Fruit fly (Drosophila melanogaster): ENCODE results near the gene CG13698.

CG13698 gene

DNA sequence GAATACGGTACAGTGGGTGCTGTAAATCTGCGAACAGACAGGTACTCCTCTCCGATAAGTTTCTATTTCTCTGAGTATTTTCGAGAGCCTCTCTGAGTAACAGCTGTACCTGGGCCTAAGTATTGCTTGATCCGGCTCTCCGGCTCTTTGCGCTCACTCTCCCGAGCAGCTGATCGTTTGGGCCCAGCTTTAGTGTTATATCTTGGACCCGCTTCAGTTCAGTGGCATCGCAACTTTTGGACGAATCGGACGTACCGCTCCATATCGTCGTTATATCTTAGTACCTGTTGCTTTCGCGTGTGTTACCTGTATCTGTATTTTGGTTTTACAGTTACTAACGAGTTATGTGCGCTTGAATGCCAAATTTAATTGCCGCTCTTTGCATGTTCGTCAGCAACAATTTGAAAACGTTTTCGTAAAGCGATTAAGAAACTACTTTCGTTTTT, 33.3 kb upstream of the CG13698 start, which contains the start of gene geko:
Gene geko, plus strand, starts transcription at position 219 of the 446 bp plus-strand sequence.
- TF ChIP-seq CG32264 (GFP tag; optimal IDR thresholded peaks at IDR 0.05) (no peak), Dif (GFP tag; optimal IDR thresholded peaks at IDR 0.05; ENCODE audit: partially characterized antibody) (peak; percentile 83), CrebA (GFP tag; optimal IDR thresholded peaks at IDR 0.05; ENCODE audit: borderline replicate concordance) (peak; percentile 38), fru (GFP tag; optimal IDR thresholded peaks at IDR 0.05) (peak; percentile 10), Hnf4 (GFP tag; optimal IDR thresholded peaks at IDR 0.05) (peak; percentile 10), tai (GFP tag; optimal IDR thresholded peaks at IDR 0.05) (peak; percentile 54), dl (GFP tag; optimal IDR thresholded peaks at IDR 0.05; ENCODE audit: insufficient read depth in 1 of 2, partially characterized antibody in 2 of 2) (peak; percentile 14 to 63), Mio (GFP tag; optimal IDR thresholded peaks at IDR 0.05) (no peak)

DNA sequence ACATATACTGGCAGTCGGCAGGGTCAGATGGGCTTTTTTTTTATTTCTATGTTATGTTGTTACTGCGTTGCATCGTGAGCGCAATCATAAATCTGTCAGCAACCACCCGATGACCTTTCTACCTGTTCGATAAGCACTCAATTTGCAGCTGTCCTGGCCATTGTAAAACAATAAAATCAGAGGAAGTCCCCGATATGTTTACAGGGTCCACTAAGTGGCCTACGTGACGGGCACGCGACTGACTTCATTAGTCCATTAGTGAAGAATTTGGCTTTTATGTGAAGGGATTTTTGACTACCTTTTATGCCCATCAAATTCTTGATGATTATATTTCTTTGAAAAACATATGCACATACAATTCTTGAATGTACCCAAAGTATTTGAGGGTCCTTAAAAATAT, 32.3 kb upstream of the CG13698 start:
- TF ChIP-seq HLH106 (tag; optimal IDR thresholded peaks at IDR 0.05) = no peak
- TF ChIP-seq usp (GFP tag; optimal IDR thresholded peaks at IDR 0.05) = no peak
- no peak for TF ChIP-seq ey (GFP tag; optimal IDR thresholded peaks at IDR 0.05)
- no peak for TF ChIP-seq foxo (GFP tag; optimal IDR thresholded peaks at IDR 0.05)
- no peak for TF ChIP-seq Rel (GFP tag; optimal IDR thresholded peaks at IDR 0.05)
- TF ChIP-seq Rel (tag; optimal IDR thresholded peaks at IDR 0.05) = no peak
- no peak for TF ChIP-seq Sp1 (GFP tag; optimal IDR thresholded peaks at IDR 0.05)
- no peak for TF ChIP-seq CG9705 (GFP tag; optimal IDR thresholded peaks at IDR 0.05)
- TF ChIP-seq OdsH (GFP tag; optimal IDR thresholded peaks at IDR 0.05) = no peak
- TF ChIP-seq lola (GFP tag; optimal IDR thresholded peaks at IDR 0.05) = no peak
- TF ChIP-seq CrebA (GFP tag; optimal IDR thresholded peaks at IDR 0.05; ENCODE audit: borderline replicate concordance) = no peak
- no peak for TF ChIP-seq Hnf4 (GFP tag; optimal IDR thresholded peaks at IDR 0.05)
- no peak for TF ChIP-seq jim (GFP tag; optimal IDR thresholded peaks at IDR 0.05)
- TF ChIP-seq Jra (GFP tag; optimal IDR thresholded peaks at IDR 0.05) = no peak
- no peak for TF ChIP-seq Myc (optimal IDR thresholded peaks at IDR 0.05)
- no peak for TF ChIP-seq Hr78 (GFP tag; optimal IDR thresholded peaks at IDR 0.05)
- no peak for TF ChIP-seq woc (GFP tag; optimal IDR thresholded peaks at IDR 0.05)
- TF ChIP-seq Dfd (GFP tag; optimal IDR thresholded peaks at IDR 0.05) = no peak
- no peak for TF ChIP-seq Dif (GFP tag; optimal IDR thresholded peaks at IDR 0.05; ENCODE audit: partially characterized antibody)
- TF ChIP-seq sv (GFP tag; optimal IDR thresholded peaks at IDR 0.05) = no peak

DNA sequence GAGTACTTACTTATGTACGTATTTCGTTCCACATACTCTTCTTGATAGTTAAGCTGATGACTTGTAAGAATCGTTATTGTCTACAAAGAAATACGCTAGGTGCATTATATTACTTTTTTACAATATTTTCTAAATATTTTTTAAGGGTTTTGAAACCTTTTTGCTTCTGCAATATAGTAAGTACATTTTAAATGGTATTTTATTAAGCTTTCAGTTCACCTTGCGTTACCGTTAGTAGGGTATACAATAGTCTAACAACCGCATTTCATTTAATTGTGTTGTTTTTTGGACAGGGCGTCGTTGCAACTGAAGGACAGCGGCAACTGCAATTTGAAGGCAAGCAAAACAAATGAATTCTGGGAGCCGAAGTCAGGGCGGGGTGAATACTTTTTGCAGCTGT, 31.2 kb upstream of the CG13698 start:
- TF ChIP-seq CG32264 (GFP tag; optimal IDR thresholded peaks at IDR 0.05) = no peak
- TF ChIP-seq pan (optimal IDR thresholded peaks at IDR 0.05) = no peak
- no peak for TF ChIP-seq dsf (GFP tag; optimal IDR thresholded peaks at IDR 0.05; ENCODE audit: borderline replicate concordance)
- TF ChIP-seq Rel (GFP tag; optimal IDR thresholded peaks at IDR 0.05) = no peak
- no peak for TF ChIP-seq Rel (tag; optimal IDR thresholded peaks at IDR 0.05)
- TF ChIP-seq Sp1 (GFP tag; optimal IDR thresholded peaks at IDR 0.05) = peak; percentile 33
- no peak for TF ChIP-seq GATAd (GFP tag; optimal IDR thresholded peaks at IDR 0.05)
- no peak for TF ChIP-seq Myc (optimal IDR thresholded peaks at IDR 0.05)
- TF ChIP-seq fru (GFP tag; optimal IDR thresholded peaks at IDR 0.05) = peak; percentile 8
- TF ChIP-seq tai (GFP tag; optimal IDR thresholded peaks at IDR 0.05) = no peak
- TF ChIP-seq psq (GFP tag; optimal IDR thresholded peaks at IDR 0.05) = peak; percentile 41
- no peak for TF ChIP-seq Hr78 (GFP tag; optimal IDR thresholded peaks at IDR 0.05)
- TF ChIP-seq HLH106 (tag; optimal IDR thresholded peaks at IDR 0.05) = peak; percentile 39
- no peak for TF ChIP-seq Vsx2 (GFP tag; optimal IDR thresholded peaks at IDR 0.05; ENCODE audit: partially characterized antibody)
- TF ChIP-seq woc (GFP tag; optimal IDR thresholded peaks at IDR 0.05) = peak; percentile 63
- peak; percentile 23 for TF ChIP-seq rgr (GFP tag; optimal IDR thresholded peaks at IDR 0.05)
- no peak for TF ChIP-seq N (GFP tag; optimal IDR thresholded peaks at IDR 0.05)
- peak; percentile 46 for TF ChIP-seq h (GFP tag; optimal IDR thresholded peaks at IDR 0.05)
- no peak for TF ChIP-seq ey (GFP tag; optimal IDR thresholded peaks at IDR 0.05)
- TF ChIP-seq Hr83 (GFP tag; optimal IDR thresholded peaks at IDR 0.05; ENCODE audit: poor library complexity, severe bottlenecking) = no peak
- no peak for TF ChIP-seq Hnf4 (GFP tag; optimal IDR thresholded peaks at IDR 0.05)
- no peak for TF ChIP-seq sv (GFP tag; optimal IDR thresholded peaks at IDR 0.05)
- no peak for TF ChIP-seq Abd-B (GFP tag; optimal IDR thresholded peaks at IDR 0.05)
- TF ChIP-seq Dif (GFP tag; optimal IDR thresholded peaks at IDR 0.05; ENCODE audit: partially characterized antibody) = no peak
- TF ChIP-seq dmrt93B (GFP tag; optimal IDR thresholded peaks at IDR 0.05) = no peak
- TF ChIP-seq CG9705 (GFP tag; optimal IDR thresholded peaks at IDR 0.05) = no peak
- peak; percentile 27 for TF ChIP-seq OdsH (GFP tag; optimal IDR thresholded peaks at IDR 0.05)
- no peak for TF ChIP-seq jim (GFP tag; optimal IDR thresholded peaks at IDR 0.05)

All from whole organism, wandering third instar larva.